Worm (Caenorhabditis elegans) whole organism, mixed stage, embryonic: Measurements from ENCODE around the gene lgc-53.

Experiments used
- M03D4.4 ChIP-seq: sonication (generic microtip); optimal IDR thresholded peaks from 2 replicates; lab custom pipeline; 2017; ENCODE audit warnings: mild to moderate bottlenecking, missing genetic modification characterization, missing compliant biosample characterization
- ceh-39 ChIP-seq: fragments of 150-350 bp; optimal IDR thresholded peaks from 2 replicates; lab custom pipeline; 2014; ENCODE audit warnings: missing biosample characterization, missing genetic modification characterization
- ceh-43 ChIP-seq: fragments of 200-800 bp; sonication (Bioruptor generic); optimal IDR thresholded peaks from 2 replicates; lab custom pipeline; 2018; ENCODE audit warnings: mild to moderate bottlenecking, missing genetic modification characterization, moderate library complexity, missing compliant biosample characterization
- ceh-83 ChIP-seq: fragments of 200-800 bp; sonication (Bioruptor generic); optimal IDR thresholded peaks from 2 replicates; lab custom pipeline; 2018; ENCODE audit warnings: mild to moderate bottlenecking, missing genetic modification characterization, missing compliant biosample characterization
- ces-1 ChIP-seq: fragments of 150-350 bp; optimal IDR thresholded peaks from 2 replicates; lab custom pipeline; 2014; ENCODE audit warnings: missing biosample characterization, missing genetic modification reagents, missing genetic modification characterization
- cnd-1 ChIP-seq: fragments of 200-800 bp; sonication (Bioruptor generic); optimal IDR thresholded peaks from 2 replicates; lab custom pipeline; 2018; ENCODE audit warnings: mild to moderate bottlenecking, missing genetic modification characterization, missing compliant biosample characterization
- drap-1 ChIP-seq: fragments of 200-800 bp; sonication (Bioruptor generic); optimal IDR thresholded peaks from 3 replicates; lab custom pipeline; 2018; ENCODE audit warnings: mild to moderate bottlenecking, missing genetic modification characterization, missing compliant biosample characterization
- elt-1 ChIP-seq: sonication (generic microtip); optimal IDR thresholded peaks from 2 replicates; lab custom pipeline; 2017; ENCODE audit warnings: missing genetic modification characterization, mild to moderate bottlenecking, missing compliant biosample characterization, antibody characterized with exemption, moderate library complexity, borderline replicate concordance; ENCODE audit not compliant: insufficient read depth
- elt-3 ChIP-seq: fragments of 150-350 bp; optimal IDR thresholded peaks from 2 replicates; lab custom pipeline; 2014; ENCODE audit warnings: missing biosample characterization, missing genetic modification characterization
- flh-1 ChIP-seq: fragments of 200-800 bp; sonication (Bioruptor generic); optimal IDR thresholded peaks from 2 replicates; lab custom pipeline; 2018; ENCODE audit warnings: mild to moderate bottlenecking, missing genetic modification characterization, moderate library complexity, missing compliant biosample characterization
- ham-2 ChIP-seq: fragments of 200-800 bp; sonication (Bioruptor generic); optimal IDR thresholded peaks from 2 replicates; lab custom pipeline; 2018; ENCODE audit warnings: mild to moderate bottlenecking, missing genetic modification characterization, missing compliant biosample characterization
- hlh-1 ChIP-seq: fragments of 150-350 bp; optimal IDR thresholded peaks from 2 replicates; lab custom pipeline; 2014; ENCODE audit warnings: missing biosample characterization, missing genetic modification reagents, missing genetic modification characterization
- lin-13 ChIP-seq: fragments of 150-350 bp; optimal IDR thresholded peaks from 2 replicates; lab custom pipeline; 2014; ENCODE audit warnings: missing biosample characterization, missing genetic modification characterization
- lin-32 ChIP-seq: fragments of 200-800 bp; sonication (Bioruptor generic); optimal IDR thresholded peaks from 2 replicates; lab custom pipeline; 2018; ENCODE audit warnings: mild to moderate bottlenecking, missing genetic modification characterization, missing compliant biosample characterization
- lsy-2 ChIP-seq: fragments of 150-350 bp; optimal IDR thresholded peaks from 2 replicates; lab custom pipeline; 2014; ENCODE audit warnings: missing biosample characterization, missing genetic modification characterization
- mab-5 ChIP-seq: fragments of 150-350 bp; optimal IDR thresholded peaks from 2 replicates; lab custom pipeline; 2014; ENCODE audit warnings: missing biosample characterization, missing genetic modification characterization
- mep-1 ChIP-seq: fragments of 150-350 bp; optimal IDR thresholded peaks from 2 replicates; lab custom pipeline; 2017; ENCODE audit warnings: missing biosample characterization, missing genetic modification reagents, missing genetic modification characterization, inconsistent platforms
- mls-2 ChIP-seq: sonication (generic microtip); optimal IDR thresholded peaks from 2 replicates; lab custom pipeline; 2016; ENCODE audit warnings: mild to moderate bottlenecking, missing genetic modification characterization, moderate library complexity, missing compliant biosample characterization
- nhr-12 ChIP-seq: fragments of 150-350 bp; optimal IDR thresholded peaks from 2 replicates; lab custom pipeline; 2014; ENCODE audit warnings: missing biosample characterization, missing genetic modification characterization
- nhr-2 ChIP-seq: fragments of 150-350 bp; optimal IDR thresholded peaks from 2 replicates; lab custom pipeline; 2014; ENCODE audit warnings: missing biosample characterization, missing genetic modification characterization
- nhr-237 ChIP-seq: fragments of 150-350 bp; optimal IDR thresholded peaks from 2 replicates; lab custom pipeline; 2014; ENCODE audit warnings: missing biosample characterization, missing genetic modification characterization
- nhr-28 ChIP-seq: fragments of 150-350 bp; optimal IDR thresholded peaks from 2 replicates; lab custom pipeline; 2014; ENCODE audit warnings: missing biosample characterization, missing genetic modification characterization
- nhr-76 ChIP-seq: sonication (generic microtip); optimal IDR thresholded peaks from 2 replicates; lab custom pipeline; 2017; ENCODE audit warnings: missing biosample characterization, missing genetic modification characterization
- pha-4 ChIP-seq: fragments of 150-350 bp; optimal IDR thresholded peaks from 2 replicates; lab custom pipeline; 2018; ENCODE audit warnings: missing biosample characterization, missing genetic modification reagents, missing genetic modification characterization
- sem-2 ChIP-seq: fragments of 200-800 bp; sonication (Bioruptor generic); optimal IDR thresholded peaks from 2 replicates; lab custom pipeline; 2018; ENCODE audit warnings: mild to moderate bottlenecking, missing genetic modification characterization, missing compliant biosample characterization
- snpc-4 ChIP-seq: fragments of 150-350 bp; optimal IDR thresholded peaks from 2 replicates; lab custom pipeline; 2014; ENCODE audit warnings: missing biosample characterization, missing genetic modification characterization
- sptf-1 ChIP-seq: sonication (generic microtip); optimal IDR thresholded peaks from 2 replicates; lab custom pipeline; 2017; ENCODE audit warnings: mild to moderate bottlenecking, missing genetic modification characterization, moderate library complexity, missing compliant biosample characterization
- tbx-8 ChIP-seq: fragments of 200-800 bp; sonication (Bioruptor generic); optimal IDR thresholded peaks from 2 replicates; lab custom pipeline; 2018; ENCODE audit warnings: mild to moderate bottlenecking, missing genetic modification characterization, moderate library complexity, missing compliant biosample characterization
- unc-120 ChIP-seq: sonication (generic microtip); optimal IDR thresholded peaks from 2 replicates; lab custom pipeline; 2017; ENCODE audit warnings: missing genetic modification characterization, missing compliant biosample characterization; ENCODE audit not compliant: poor library complexity, severe bottlenecking
- unc-39 ChIP-seq: fragments of 150-350 bp; optimal IDR thresholded peaks from 2 replicates; lab custom pipeline; 2014; ENCODE audit warnings: missing biosample characterization, missing genetic modification characterization
- unc-62 ChIP-seq: fragments of 150-350 bp; optimal IDR thresholded peaks from 2 replicates; lab custom pipeline; 2014; ENCODE audit warnings: missing biosample characterization, missing genetic modification reagents, missing genetic modification characterization
- zip-8 ChIP-seq: fragments of 150-350 bp; optimal IDR thresholded peaks from 2 replicates; lab custom pipeline; 2014; ENCODE audit warnings: missing biosample characterization, missing genetic modification characterization
- ztf-11 ChIP-seq: fragments of 150-350 bp; optimal IDR thresholded peaks from 2 replicates; lab custom pipeline; 2014; ENCODE audit warnings: missing biosample characterization, missing genetic modification characterization

lgc-53 gene

DNA sequence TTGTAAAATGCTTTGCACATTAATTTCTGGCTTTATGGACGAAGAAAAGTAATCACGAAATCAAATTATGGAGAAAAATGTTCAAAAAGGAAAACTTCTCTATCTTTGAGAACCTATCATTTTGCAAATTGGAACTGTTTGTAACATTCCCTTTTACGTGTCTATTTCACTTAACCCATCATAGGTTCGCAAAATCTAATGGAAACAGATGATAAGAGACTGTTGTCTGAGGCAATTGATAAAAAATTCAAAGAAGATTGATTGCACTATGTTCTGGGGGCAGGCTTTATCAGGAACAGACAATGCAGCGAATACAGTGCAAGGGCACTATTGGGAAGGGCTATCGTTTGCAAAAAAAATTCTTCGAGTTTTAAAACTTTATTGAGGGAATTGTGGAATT lies 16.3 kb upstream of the lgc-53 start:
- TF ChIP-seq M03D4.4 (no peak), nhr-2 (tag; lab: Kevin White, UChicago) (no peak), zip-8 (no peak), nhr-237 (no peak), nhr-12 (no peak), nhr-76 (tag; lab: Kevin White, UChicago) (no peak), pha-4 (tag; lab: Kevin White, UChicago) (no peak), lin-13 (no peak), ztf-11 (tag; lab: Kevin White, UChicago) (no peak), sem-2 (GFP tag; lab: Kevin White, UChicago) (no peak), unc-39 (tag; lab: Kevin White, UChicago) (no peak), ceh-39 (tag; lab: Kevin White, UChicago) (no peak), lsy-2 (tag; lab: Kevin White, UChicago) (no peak), cnd-1 (tag; lab: Kevin White, UChicago) (no peak), elt-1 (tag; lab: Kevin White, UChicago) (no peak), drap-1 (no peak), unc-120 (no peak), snpc-4 (no peak), nhr-28 (no peak)

- TF ChIP-seq drap-1: no peak
- no peak for TF ChIP-seq sptf-1
- TF ChIP-seq ham-2: no peak
- no peak for TF ChIP-seq ztf-11 (tag; lab: Kevin White, UChicago)
- no peak for TF ChIP-seq mls-2 (tag; lab: Kevin White, UChicago)
- TF ChIP-seq nhr-76 (tag; lab: Kevin White, UChicago): no peak
- no peak for TF ChIP-seq tbx-8
- no peak for TF ChIP-seq ces-1 (GFP tag; lab: Kevin White, UChicago)
- no peak for TF ChIP-seq pha-4 (tag; lab: Kevin White, UChicago)
- TF ChIP-seq, all 35 proteins: peak for 0
Measured at ce11 chrX:16696822-16697221, 14.7 kb upstream of the lgc-53 start.

ce11 chrX:16698074-16698473 lies 13.4 kb upstream of the lgc-53 start:
- TF ChIP-seq ceh-83 (no peak), elt-3 (tag; lab: Kevin White, UChicago) (no peak), ztf-11 (tag; lab: Kevin White, UChicago) (no peak), drap-1 (no peak), snpc-4 (no peak), ceh-43 (GFP tag; lab: Kevin White, UChicago) (no peak), unc-62 (GFP tag; lab: Kevin White, UChicago) (no peak), lsy-2 (tag; lab: Kevin White, UChicago) (no peak), cnd-1 (tag; lab: Kevin White, UChicago) (no peak)

DNA sequence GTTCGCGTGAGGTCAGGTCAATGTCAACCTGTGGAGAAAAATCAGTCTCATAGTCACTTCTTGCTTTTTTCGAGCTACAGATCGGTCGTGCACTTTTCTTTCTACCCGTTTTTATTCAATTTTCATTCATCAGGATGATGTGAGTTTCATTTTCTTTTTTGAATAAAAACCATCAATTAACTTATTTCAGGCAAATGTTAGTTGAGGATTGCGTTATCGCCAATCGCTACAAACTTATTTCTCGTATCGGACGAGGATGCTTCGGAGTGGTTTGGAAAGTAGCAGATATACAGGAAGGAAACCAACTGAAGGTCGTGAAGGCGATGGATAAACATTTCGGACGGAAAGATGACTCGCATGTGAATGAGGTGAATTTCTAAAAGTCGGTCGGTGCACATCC lies 9.2 kb upstream of the lgc-53 start, which contains the start of gene F22H10.1:
Gene F22H10.1 (plus strand): TSS at position 211 of the 400 bp plus-strand sequence.
- TF ChIP-seq nhr-12 (no peak), pha-4 (tag; lab: Kevin White, UChicago) (no peak), tbx-8 (no peak), unc-62 (GFP tag; lab: Kevin White, UChicago) (no peak), elt-3 (tag; lab: Kevin White, UChicago) (no peak), unc-39 (tag; lab: Kevin White, UChicago) (no peak), zip-8 (no peak), nhr-237 (no peak), mab-5 (tag; lab: Kevin White, UChicago) (no peak), mep-1 (tag; lab: Kevin White, UChicago) (no peak), M03D4.4 (no peak), sem-2 (GFP tag; lab: Kevin White, UChicago) (no peak), cnd-1 (tag; lab: Kevin White, UChicago) (no peak), hlh-1 (tag; lab: Kevin White, UChicago) (no peak), lin-32 (GFP tag; lab: Kevin White, UChicago) (no peak), ceh-43 (GFP tag; lab: Kevin White, UChicago) (no peak), nhr-2 (tag; lab: Kevin White, UChicago) (no peak)
- TF ChIP-seq, all 35 proteins: peak for 0

DNA sequence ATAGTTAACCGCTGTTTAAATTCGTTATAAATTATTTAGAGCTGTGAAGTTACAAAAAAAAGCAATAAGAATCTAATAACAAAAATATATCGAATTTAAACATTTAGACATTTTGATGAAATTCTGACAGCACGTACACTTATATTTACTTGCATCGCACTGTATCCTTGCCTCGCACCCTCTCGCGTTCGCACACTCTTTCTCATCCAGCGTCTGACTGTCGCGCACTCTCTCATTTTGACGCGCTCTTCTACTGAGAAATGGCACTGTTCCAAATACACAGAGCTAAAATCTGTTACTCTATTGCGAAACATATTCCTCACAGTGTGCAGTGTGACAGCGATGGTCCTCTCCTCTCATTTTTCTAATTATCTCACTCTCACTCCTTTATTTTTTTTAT lies 7.4 kb upstream of the lgc-53 start:
- peak; percentile 63 for TF ChIP-seq pha-4 (tag; lab: Kevin White, UChicago)
- no peak for TF ChIP-seq flh-1 (GFP tag; lab: Kevin White, UChicago)
- TF ChIP-seq ces-1 (GFP tag; lab: Kevin White, UChicago): peak; percentile 45
- TF ChIP-seq unc-62 (GFP tag; lab: Kevin White, UChicago): peak; percentile 26
- no peak for TF ChIP-seq mab-5 (tag; lab: Kevin White, UChicago)
- no peak for TF ChIP-seq nhr-12
- TF ChIP-seq, all 35 proteins: peak for 3
